Worm (Caenorhabditis elegans) whole organism, midembryonic: Measurements from ENCODE around the gene F02H6.3.

ENCODE experiments used
- cog-1 ChIP-seq: sonication (generic microtip); optimal IDR thresholded peaks from 2 replicates; lab custom pipeline; 2016; ENCODE audit warnings: missing genetic modification characterization, missing compliant biosample characterization
- flt-1 ChIP-seq: fragments of 200-800 bp; sonication (Bioruptor generic); IDR thresholded peaks from 2 replicates; pipeline ENCODE4 v1.3.6; 2022; ENCODE audit warnings: missing genetic modification characterization, missing compliant biosample characterization
- klf-2 ChIP-seq: fragments of 200-800 bp; sonication (Bioruptor generic); conservative IDR thresholded peaks from 2 replicates; pipeline ENCODE4 v1.3.6; 2022; ENCODE audit warnings: missing genetic modification reagents, missing genetic modification characterization, missing compliant biosample characterization
- med-1 ChIP-seq: sonication (generic microtip); optimal IDR thresholded peaks from 2 replicates; lab custom pipeline; 2017; ENCODE audit warnings: missing genetic modification characterization, mild to moderate bottlenecking, missing compliant biosample characterization, antibody characterized with exemption, missing genetic modification reagents; ENCODE audit not compliant: insufficient read depth
- ref-1 ChIP-seq: fragments of 200-800 bp; sonication (Bioruptor generic); conservative IDR thresholded peaks from 2 replicates; pipeline ENCODE4 v1.3.6; 2022; ENCODE audit warnings: missing genetic modification reagents, missing genetic modification characterization, missing compliant biosample characterization
- tab-1 ChIP-seq: fragments of 200-800 bp; sonication (Bioruptor generic); IDR thresholded peaks from 2 replicates; pipeline ENCODE4 v1.3.6; 2022; ENCODE audit warnings: missing genetic modification characterization, missing compliant biosample characterization
- ztf-23 ChIP-seq: fragments of 200-800 bp; sonication (Bioruptor generic); IDR thresholded peaks from 2 replicates; pipeline ENCODE4 v1.3.6; 2022; ENCODE audit warnings: missing genetic modification reagents, missing genetic modification characterization, missing compliant biosample characterization
- ztf-29 ChIP-seq: fragments of 200-800 bp; sonication (Bioruptor generic); IDR thresholded peaks from 2 replicates; pipeline ENCODE4 v1.3.6; 2022; ENCODE audit warnings: missing genetic modification reagents, missing genetic modification characterization, missing compliant biosample characterization

DNA sequence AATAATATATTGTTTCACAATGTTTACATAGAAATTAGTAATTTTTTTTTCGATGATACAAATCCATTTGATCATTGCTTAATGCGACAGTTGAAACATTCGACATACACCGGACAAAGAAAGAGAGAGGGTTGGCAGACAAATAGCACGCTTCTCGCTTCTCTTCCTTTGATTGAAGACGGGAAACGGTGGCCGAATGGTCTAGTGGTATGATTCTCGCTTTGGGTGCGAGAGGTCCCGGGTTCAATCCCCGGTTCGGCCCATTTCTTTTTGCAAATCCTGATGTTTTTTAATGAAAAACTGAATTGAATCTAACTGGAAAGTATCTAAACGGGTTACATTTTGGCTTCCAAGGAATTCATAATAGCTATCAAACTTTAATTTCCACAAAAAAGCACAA is 21.7 kb downstream of the F02H6.3 start:
- TF ChIP-seq klf-2 (GFP tag; lab: Robert Waterston, UW) (0 out of 2 replicates have a peak, but pooled peaks have one; percentile 46), flt-1 (GFP tag; lab: Robert Waterston, UW) (no peak), cog-1 (tag; lab: Kevin White, UChicago) (no peak), ref-1 (GFP tag; lab: Robert Waterston, UW) (0 out of 2 replicates have a peak, but pooled peaks have one; percentile 37), ztf-29 (GFP tag; lab: Robert Waterston, UW) (no peak), med-1 (no peak), ztf-23 (peak; percentile 71), tab-1 (GFP tag; lab: Robert Waterston, UW) (no peak; the same call in 1 of the 2 replicates)
